Worm (Caenorhabditis elegans) whole organism, midembryonic: ENCODE results near the gene F14F3.5.

Source experiments
- T22C8.4 ChIP-seq: fragments of 200-800 bp; sonication (Bioruptor generic); IDR thresholded peaks from 2 replicates; pipeline ENCODE4 v1.3.6; 2022; ENCODE audit warnings: missing genetic modification characterization, missing compliant biosample characterization
- cog-1 ChIP-seq: sonication (generic microtip); optimal IDR thresholded peaks from 2 replicates; lab custom pipeline; 2016; ENCODE audit warnings: missing genetic modification characterization, missing compliant biosample characterization
- flt-1 ChIP-seq: fragments of 200-800 bp; sonication (Bioruptor generic); IDR thresholded peaks from 2 replicates; pipeline ENCODE4 v1.3.6; 2022; ENCODE audit warnings: missing genetic modification characterization, missing compliant biosample characterization
- klf-2 ChIP-seq: fragments of 200-800 bp; sonication (Bioruptor generic); conservative IDR thresholded peaks from 2 replicates; pipeline ENCODE4 v1.3.6; 2022; ENCODE audit warnings: missing genetic modification reagents, missing genetic modification characterization, missing compliant biosample characterization
- med-1 ChIP-seq: sonication (generic microtip); optimal IDR thresholded peaks from 2 replicates; lab custom pipeline; 2017; ENCODE audit warnings: missing genetic modification characterization, mild to moderate bottlenecking, missing compliant biosample characterization, antibody characterized with exemption, missing genetic modification reagents; ENCODE audit not compliant: insufficient read depth
- ref-1 ChIP-seq: fragments of 200-800 bp; sonication (Bioruptor generic); conservative IDR thresholded peaks from 2 replicates; pipeline ENCODE4 v1.3.6; 2022; ENCODE audit warnings: missing genetic modification reagents, missing genetic modification characterization, missing compliant biosample characterization
- tab-1 ChIP-seq: fragments of 200-800 bp; sonication (Bioruptor generic); IDR thresholded peaks from 2 replicates; pipeline ENCODE4 v1.3.6; 2022; ENCODE audit warnings: missing genetic modification characterization, missing compliant biosample characterization
- ztf-23 ChIP-seq: fragments of 200-800 bp; sonication (Bioruptor generic); IDR thresholded peaks from 2 replicates; pipeline ENCODE4 v1.3.6; 2022; ENCODE audit warnings: missing genetic modification reagents, missing genetic modification characterization, missing compliant biosample characterization
- ztf-29 ChIP-seq: fragments of 200-800 bp; sonication (Bioruptor generic); IDR thresholded peaks from 2 replicates; pipeline ENCODE4 v1.3.6; 2022; ENCODE audit warnings: missing genetic modification reagents, missing genetic modification characterization, missing compliant biosample characterization

Gene F14F3.5

DNA sequence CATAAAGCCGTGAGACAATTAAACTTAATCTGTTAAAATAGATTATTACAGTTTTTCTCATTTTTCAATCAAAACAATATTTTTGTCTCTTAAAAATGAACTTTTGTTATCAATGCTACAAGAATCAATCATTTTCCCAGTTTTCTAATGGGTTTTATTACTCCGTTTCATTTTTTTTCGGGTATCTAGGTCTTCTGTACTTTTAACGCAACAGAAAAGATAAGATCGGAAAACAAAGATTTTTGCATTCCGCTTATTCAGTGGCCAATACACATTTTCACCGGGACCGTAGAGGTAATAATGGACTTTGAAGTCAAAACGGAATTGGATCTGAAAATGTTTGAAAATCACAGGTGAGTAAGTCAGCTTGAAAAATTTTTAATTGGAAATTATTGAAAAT lies 40.3 kb downstream of the F14F3.5 start, which contains the start of gene C33D3.4:
TSS of gene C33D3.4 (plus strand) at position 301 of the 400 bp plus-strand sequence.
- TF ChIP-seq flt-1 (no peak), cog-1 (tag; lab: Kevin White, UChicago) (no peak), ztf-23 (no peak), ztf-29 (no peak), T22C8.4 (GFP tag; lab: Robert Waterston, UW) (no peak), ref-1 (GFP tag; lab: Robert Waterston, UW) (no peak), tab-1 (no peak), klf-2 (no peak), med-1 (GFP tag; lab: Kevin White, UChicago) (no peak)

DNA sequence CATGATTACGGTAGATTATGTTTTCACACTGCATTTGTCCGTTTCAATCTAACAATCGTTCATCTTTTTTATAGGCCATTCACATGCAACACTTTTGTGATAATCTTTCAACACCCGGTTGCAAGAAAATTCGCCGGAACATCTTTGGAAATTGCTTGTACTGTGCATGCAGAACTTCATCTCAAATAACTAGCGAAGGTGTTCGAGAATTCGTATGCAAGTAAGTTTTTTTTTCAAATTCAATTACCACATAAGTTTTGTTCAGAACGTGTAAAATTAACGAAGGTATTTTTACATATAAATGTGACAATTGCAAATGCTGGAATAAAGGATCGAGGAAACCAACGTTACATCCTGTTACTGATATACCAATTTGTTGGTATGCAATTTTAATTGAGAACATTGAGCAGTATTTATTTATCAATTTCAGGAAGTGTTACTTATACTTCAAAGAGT lies 43.7 kb downstream of the F14F3.5 start, which contains the start of gene C33D3.3:
TSS of gene C33D3.3 (plus strand) at position 51 of the 456 bp plus-strand sequence.
- TF ChIP-seq flt-1 (no peak), T22C8.4 (GFP tag; lab: Robert Waterston, UW) (no peak), ref-1 (GFP tag; lab: Robert Waterston, UW) (no peak), ztf-29 (no peak), ztf-23 (no peak), med-1 (GFP tag; lab: Kevin White, UChicago) (no peak), cog-1 (tag; lab: Kevin White, UChicago) (no peak), tab-1 (no peak), klf-2 (no peak)

DNA sequence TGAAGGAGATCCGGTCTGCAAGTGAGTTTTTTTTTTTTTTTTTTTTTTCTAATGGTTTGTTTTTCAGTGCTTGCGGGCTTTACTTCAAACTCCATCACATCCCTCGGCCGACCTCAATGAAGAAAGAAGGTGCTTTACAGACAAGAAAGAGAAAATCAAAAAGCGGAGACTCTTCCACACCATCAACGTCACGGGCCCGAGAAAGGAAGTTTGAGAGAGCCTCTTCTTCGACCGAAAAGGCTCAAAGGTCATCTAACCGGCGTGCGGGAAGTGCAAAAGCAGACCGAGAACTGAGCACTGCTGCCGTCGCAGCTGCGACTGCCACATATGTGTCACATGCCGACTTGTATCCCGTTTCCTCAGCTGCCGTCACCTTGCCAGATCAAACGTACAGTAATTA lies 46.8 kb downstream of the F14F3.5 start:
- TF ChIP-seq tab-1 (no peak), T22C8.4 (GFP tag; lab: Robert Waterston, UW) (no peak)

DNA sequence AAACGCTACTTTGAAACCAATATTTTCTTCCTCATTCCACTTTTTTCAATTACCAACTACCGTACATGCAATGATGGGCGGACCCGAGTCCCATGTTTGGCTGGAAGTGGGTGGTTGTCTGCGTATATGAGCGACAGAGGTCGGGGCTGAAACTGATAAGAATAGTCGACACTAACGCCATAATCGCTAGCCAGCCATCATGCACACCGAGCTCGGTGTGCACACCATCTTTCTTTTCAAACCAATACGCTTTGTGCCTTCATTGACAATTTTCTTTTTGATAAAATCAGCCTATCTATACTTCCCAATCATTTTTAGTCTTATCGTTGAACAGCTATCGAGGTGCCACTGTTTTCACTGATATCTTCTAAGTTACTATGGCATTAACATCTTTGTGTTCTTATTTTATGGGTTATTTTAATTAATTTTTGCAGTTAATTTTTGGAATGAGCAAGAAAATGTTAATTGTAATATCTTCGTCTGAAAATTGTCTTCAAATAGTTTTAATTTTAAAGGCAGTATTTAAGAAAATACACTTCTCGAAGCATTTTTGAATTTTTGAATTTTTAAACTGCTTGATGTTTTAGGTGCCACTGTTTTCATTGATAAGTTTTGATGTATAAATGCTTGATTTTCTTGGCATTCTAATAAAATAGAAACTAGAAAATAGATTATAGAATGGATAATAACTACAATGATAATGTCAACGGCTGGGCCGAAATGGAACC lies 48.3 kb downstream of the F14F3.5 start, which contains the start of gene elt-2:
TSS of gene elt-2 (plus strand) at position 678 of the 728 bp plus-strand sequence.
- TF ChIP-seq flt-1 (no peak), klf-2 (no peak)

DNA sequence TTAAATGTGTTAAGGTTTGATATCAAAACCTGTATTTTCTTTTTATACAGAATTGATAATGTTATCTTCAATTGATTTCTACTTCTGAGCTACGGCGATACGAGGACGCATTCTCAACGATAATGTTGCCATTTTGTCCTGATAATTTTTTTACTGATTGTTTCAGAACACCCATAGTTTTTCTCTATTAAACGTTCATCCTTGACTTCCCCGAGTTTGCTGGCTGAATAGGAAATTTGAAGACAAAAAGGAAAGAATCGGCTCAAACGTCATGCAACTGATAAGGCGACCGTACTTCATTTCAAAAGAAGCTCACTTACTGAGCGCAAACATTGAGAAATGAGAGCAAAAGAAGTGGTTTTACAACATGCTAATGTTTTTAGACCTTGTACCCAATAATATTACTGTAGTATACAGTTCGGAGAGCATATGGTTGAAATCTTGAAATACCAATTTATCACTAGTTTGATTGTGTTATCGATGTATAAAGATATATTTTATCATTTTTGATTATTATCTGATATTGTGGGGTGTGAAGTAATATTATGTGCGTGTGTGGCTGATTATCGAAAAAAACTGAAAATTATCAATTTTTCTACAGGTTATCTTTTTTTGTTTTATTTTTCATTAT lies 49.8 kb downstream of the F14F3.5 start:
- no peak for TF ChIP-seq flt-1
- TF ChIP-seq med-1 (GFP tag; lab: Kevin White, UChicago) = no peak
- no peak for TF ChIP-seq cog-1 (tag; lab: Kevin White, UChicago)
- TF ChIP-seq ztf-29 = no peak
- no peak for TF ChIP-seq ztf-23
- no peak for TF ChIP-seq T22C8.4 (GFP tag; lab: Robert Waterston, UW)
- no peak for TF ChIP-seq tab-1
- no peak for TF ChIP-seq ref-1 (GFP tag; lab: Robert Waterston, UW)
- no peak for TF ChIP-seq klf-2
